Worm (Caenorhabditis elegans): ENCODE results near the gene Y26G10.6.

Gene Y26G10.6

ce11 chrV:17721709-17722108, 21.9 kb downstream of the Y26G10.6 start (continued):
- TF ChIP-seq lin-54 (GFP tag; optimal IDR thresholded peaks at IDR 0.05) (no peak), nhr-27 (tag; optimal IDR thresholded peaks at IDR 0.05) (no peak), pbrm-1 (GFP tag; IDR thresholded peaks at IDR 0.05) (no peak), ztf-3 (GFP tag; optimal IDR thresholded peaks at IDR 0.05) (no peak), snpc-3.4 (tag; optimal IDR thresholded peaks at IDR 0.05) (no peak), madf-3 (GFP tag; IDR thresholded peaks at IDR 0.05) (no peak), lin-40 (tag; optimal IDR thresholded peaks at IDR 0.05) (no peak), ceh-100 (GFP tag; IDR thresholded peaks at IDR 0.05) (no peak), akir-1 (GFP tag; optimal IDR thresholded peaks at IDR 0.05) (no peak), B0261.1 (tag; optimal IDR thresholded peaks at IDR 0.05) (no peak), xnd-1 (tag; optimal IDR thresholded peaks at IDR 0.05) (no peak), cebp-2 (GFP tag; IDR thresholded peaks at IDR 0.05) (no peak), hlh-26 (GFP tag; conservative IDR thresholded peaks at IDR 0.05) (no peak), sdz-38 (tag; optimal IDR thresholded peaks at IDR 0.05) (no peak), hsf-1 (GFP tag; IDR thresholded peaks at IDR 0.05) (no peak), somi-1 (GFP tag; optimal IDR thresholded peaks at IDR 0.05) (no peak), ztf-26 (tag; optimal IDR thresholded peaks at IDR 0.05) (peak; percentile 15), rpc-1 (optimal IDR thresholded peaks at IDR 0.05) (no peak), rpc-1 (tag; optimal IDR thresholded peaks at IDR 0.05) (no peak), lag-1 (GFP tag; IDR thresholded peaks at IDR 0.05) (no peak), F55B11.4 (tag; optimal IDR thresholded peaks at IDR 0.05; ENCODE audit: borderline replicate concordance, insufficient read depth) (no peak), F10E7.11 (tag; optimal IDR thresholded peaks at IDR 0.05) (no peak), zfh-2 (GFP tag; conservative IDR thresholded peaks at IDR 0.05) (no peak), ceh-40 (GFP tag; IDR thresholded peaks at IDR 0.05) (no peak), dpff-1 (tag; optimal IDR thresholded peaks at IDR 0.05) (no peak), mcd-1 (GFP tag; IDR thresholded peaks at IDR 0.05) (no peak), lir-1 (GFP tag; conservative IDR thresholded peaks at IDR 0.05) (no peak), rec-8 (tag; optimal IDR thresholded peaks at IDR 0.05) (no peak), attf-3 (GFP tag; conservative IDR thresholded peaks at IDR 0.05) (no peak), lin-35 (GFP tag; optimal IDR thresholded peaks at IDR 0.05) (no peak), mxl-1 (tag; optimal IDR thresholded peaks at IDR 0.05) (no peak), let-526 (GFP tag; IDR thresholded peaks at IDR 0.05) (no peak), madf-8 (GFP tag; conservative IDR thresholded peaks at IDR 0.05) (no peak), D2030.7 (GFP tag; IDR thresholded peaks at IDR 0.05) (no peak), zim-3 (tag; optimal IDR thresholded peaks at IDR 0.05) (no peak), snpc-4 (GFP tag; optimal IDR thresholded peaks at IDR 0.05) (no peak), snpc-4 (tag; optimal IDR thresholded peaks at IDR 0.05) (peak in 2 of 4 experiments; percentile 25 to 72), ztf-18 (tag; optimal IDR thresholded peaks at IDR 0.05) (no peak), C06A6.2 (GFP tag; conservative IDR thresholded peaks at IDR 0.05) (no peak), F39B2.1 (GFP tag; IDR thresholded peaks at IDR 0.05) (no peak), hmg-20 (GFP tag; IDR thresholded peaks at IDR 0.05) (no peak), egl-44 (GFP tag; IDR thresholded peaks at IDR 0.05) (no peak), fkh-3 (tag; optimal IDR thresholded peaks at IDR 0.05) (no peak), Y53G8AR.9 (GFP tag; conservative IDR thresholded peaks at IDR 0.05) (no peak), madf-6 (GFP tag; IDR thresholded peaks at IDR 0.05) (no peak), K11D2.4 (GFP tag; IDR thresholded peaks at IDR 0.05) (peak; percentile 49; the same call in 1 of the 2 replicates), atf-7 (tag; optimal IDR thresholded peaks at IDR 0.05) (peak; percentile 83), madf-10 (tag; optimal IDR thresholded peaks at IDR 0.05) (peak; percentile 20), ekl-4 (GFP tag; IDR thresholded peaks at IDR 0.05) (no peak), chd-7 (tag; optimal IDR thresholded peaks at IDR 0.05) (no peak), nfya-2 (GFP tag; IDR thresholded peaks at IDR 0.05) (no peak)
